Fruit fly (Drosophila melanogaster) whole organism, embryonic: ENCODE results near the gene Ccdc114.

Source experiments
- Atf6 ChIP-seq: fragments of 200-800 bp; sonication (Bioruptor generic); IDR thresholded peaks from 2 replicates; pipeline ENCODE4 v1.3.6; 2022; ENCODE audit warnings: missing biosample characterization, missing genetic modification characterization
- CG10267 ChIP-seq: fragments of 200-800 bp; sonication (Bioruptor generic); optimal IDR thresholded peaks from 2 replicates; lab custom pipeline; 2018; ENCODE audit warnings: missing biosample characterization, mild to moderate bottlenecking, missing genetic modification characterization, moderate library complexity
- CG13894 ChIP-seq: fragments of 200-800 bp; sonication (Bioruptor generic); optimal IDR thresholded peaks from 3 replicates; lab custom pipeline; 2018; ENCODE audit warnings: missing biosample characterization, mild to moderate bottlenecking, missing genetic modification characterization, moderate library complexity
- CG14965 ChIP-seq: fragments of 200-800 bp; sonication (Bioruptor generic); optimal IDR thresholded peaks from 2 replicates; lab custom pipeline; 2016; ENCODE audit warnings: missing biosample characterization, missing genetic modification characterization, borderline replicate concordance
- CG3163 ChIP-seq: fragments of 200-800 bp; sonication (Bioruptor generic); optimal IDR thresholded peaks from 3 replicates; lab custom pipeline; 2016; ENCODE audit warnings: missing biosample characterization, missing genetic modification characterization
- D ChIP-seq, 2 experiments: fragments of 200-800 bp in 1 of 2; fragments of >200 bp in 1 of 2; sonication (Bioruptor generic) in 1 of 2; optimal IDR thresholded peaks; 2 replicates in 1 of 2; 3 replicates in 1 of 2; lab custom pipeline; 2017; ENCODE audit warnings: mild to moderate bottlenecking in 1 of 2, missing biosample characterization in 1 of 2, missing genetic modification characterization in 1 of 2, missing genetic modification reagents in 1 of 2
- Dek ChIP-seq: fragments of 200-800 bp; sonication (Bioruptor generic); optimal IDR thresholded peaks from 3 replicates; lab custom pipeline; 2019; ENCODE audit warnings: missing biosample characterization, mild to moderate bottlenecking, missing genetic modification characterization, moderate library complexity
- Mad ChIP-seq: fragments of 200-800 bp; sonication (Bioruptor generic); optimal IDR thresholded peaks from 2 replicates; lab custom pipeline; 2016; ENCODE audit warnings: missing biosample characterization, missing genetic modification characterization
- Rfx ChIP-seq: fragments of 200-800 bp; sonication (Bioruptor generic); IDR thresholded peaks from 2 replicates; pipeline ENCODE4 v1.3.6; 2022; ENCODE audit warnings: missing biosample characterization, missing genetic modification characterization
- Sry-β ChIP-seq: fragments of 200-800 bp; sonication (Bioruptor generic); optimal IDR thresholded peaks from 2 replicates; lab custom pipeline; 2018; ENCODE audit warnings: missing biosample characterization, mild to moderate bottlenecking, missing genetic modification characterization, moderate library complexity
- bcd ChIP-seq: fragments of 200-800 bp; sonication (Bioruptor generic); optimal IDR thresholded peaks from 2 replicates; lab custom pipeline; 2017; ENCODE audit warnings: missing biosample characterization, mild to moderate bottlenecking, missing genetic modification characterization
- emc ChIP-seq: fragments of 200-800 bp; sonication (Bioruptor generic); optimal IDR thresholded peaks from 2 replicates; lab custom pipeline; 2016; ENCODE audit warnings: missing biosample characterization, missing genetic modification characterization
- jigr1 ChIP-seq: fragments of 200-800 bp; sonication (Bioruptor generic); IDR thresholded peaks from 3 replicates; pipeline ENCODE4 v1.3.6; 2022; ENCODE audit warnings: missing biosample characterization, missing genetic modification characterization

DNA sequence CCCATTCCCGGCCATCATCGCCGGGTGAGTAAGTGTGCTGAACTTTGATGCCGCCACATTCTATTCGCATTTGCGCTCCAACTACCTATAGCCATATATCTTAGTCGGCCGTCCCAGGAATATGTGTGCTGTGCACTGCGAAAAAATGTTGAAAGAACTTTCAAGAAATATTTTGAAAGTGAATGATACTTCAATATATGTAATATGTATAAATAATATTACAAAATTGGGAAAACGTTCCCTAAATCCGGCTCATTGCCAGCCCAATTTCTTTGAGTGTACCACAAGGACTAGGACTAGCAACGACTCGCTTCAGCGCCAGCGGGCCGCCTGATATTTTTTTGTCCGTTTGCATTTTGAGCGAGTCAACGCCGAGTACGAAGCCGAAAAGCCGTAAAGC is 48.7 kb upstream of the Ccdc114 start:
- TF ChIP-seq bcd (GFP tag; lab: Kevin White, UChicago): no peak
- TF ChIP-seq CG13894 (tag; lab: Kevin White, UChicago): no peak
- TF ChIP-seq Mad (GFP tag; lab: Kevin White, UChicago): no peak
- no peak for TF ChIP-seq Atf6 (GFP tag; lab: Robert Waterston, UW)
- no peak for TF ChIP-seq CG14965
- TF ChIP-seq emc (GFP tag; lab: Kevin White, UChicago): no peak
- TF ChIP-seq Sry-β: no peak
- TF ChIP-seq jigr1 (GFP tag; lab: Robert Waterston, UW): no peak
- no peak for TF ChIP-seq Rfx
- TF ChIP-seq CG3163 (GFP tag; lab: Kevin White, UChicago): no peak
- no peak for TF ChIP-seq D (optimal IDR thresholded peaks at IDR 0.05; lab: Kevin White, UChicago)
- TF ChIP-seq D (GFP tag; optimal IDR thresholded peaks at IDR 0.05; lab: Kevin White, UChicago): no peak
- TF ChIP-seq CG10267: no peak
- TF ChIP-seq Dek (tag; lab: Kevin White, UChicago): no peak
